Worm (Caenorhabditis elegans) whole organism, mixed stage, embryonic: ENCODE measurements around the gene str-214.

Experiments used
- M03D4.4 ChIP-seq: sonication (generic microtip); optimal IDR thresholded peaks from 2 replicates; lab custom pipeline; 2017; ENCODE audit warnings: mild to moderate bottlenecking, missing genetic modification characterization, missing compliant biosample characterization
- bed-3 ChIP-seq: fragments of 200-800 bp; sonication (Bioruptor generic); optimal IDR thresholded peaks from 3 replicates; lab custom pipeline; 2018; ENCODE audit warnings: mild to moderate bottlenecking, missing genetic modification characterization, moderate library complexity, missing compliant biosample characterization
- blmp-1 ChIP-seq: fragments of 150-350 bp; optimal IDR thresholded peaks from 2 replicates; lab custom pipeline; 2014; ENCODE audit warnings: missing biosample characterization, missing genetic modification characterization
- ceh-39 ChIP-seq: fragments of 150-350 bp; optimal IDR thresholded peaks from 2 replicates; lab custom pipeline; 2014; ENCODE audit warnings: missing biosample characterization, missing genetic modification characterization
- ceh-43 ChIP-seq: fragments of 200-800 bp; sonication (Bioruptor generic); optimal IDR thresholded peaks from 2 replicates; lab custom pipeline; 2018; ENCODE audit warnings: mild to moderate bottlenecking, missing genetic modification characterization, moderate library complexity, missing compliant biosample characterization
- ceh-83 ChIP-seq: fragments of 200-800 bp; sonication (Bioruptor generic); optimal IDR thresholded peaks from 2 replicates; lab custom pipeline; 2018; ENCODE audit warnings: mild to moderate bottlenecking, missing genetic modification characterization, missing compliant biosample characterization
- ces-1 ChIP-seq: fragments of 150-350 bp; optimal IDR thresholded peaks from 2 replicates; lab custom pipeline; 2014; ENCODE audit warnings: missing biosample characterization, missing genetic modification reagents, missing genetic modification characterization
- cnd-1 ChIP-seq: fragments of 200-800 bp; sonication (Bioruptor generic); optimal IDR thresholded peaks from 2 replicates; lab custom pipeline; 2018; ENCODE audit warnings: mild to moderate bottlenecking, missing genetic modification characterization, missing compliant biosample characterization
- drap-1 ChIP-seq: fragments of 200-800 bp; sonication (Bioruptor generic); optimal IDR thresholded peaks from 3 replicates; lab custom pipeline; 2018; ENCODE audit warnings: mild to moderate bottlenecking, missing genetic modification characterization, missing compliant biosample characterization
- elt-1 ChIP-seq: sonication (generic microtip); optimal IDR thresholded peaks from 2 replicates; lab custom pipeline; 2017; ENCODE audit warnings: missing genetic modification characterization, mild to moderate bottlenecking, missing compliant biosample characterization, antibody characterized with exemption, moderate library complexity, borderline replicate concordance; ENCODE audit not compliant: insufficient read depth
- elt-3 ChIP-seq: fragments of 150-350 bp; optimal IDR thresholded peaks from 2 replicates; lab custom pipeline; 2014; ENCODE audit warnings: missing biosample characterization, missing genetic modification characterization
- flh-1 ChIP-seq: fragments of 200-800 bp; sonication (Bioruptor generic); optimal IDR thresholded peaks from 2 replicates; lab custom pipeline; 2018; ENCODE audit warnings: mild to moderate bottlenecking, missing genetic modification characterization, moderate library complexity, missing compliant biosample characterization
- ham-2 ChIP-seq: fragments of 200-800 bp; sonication (Bioruptor generic); optimal IDR thresholded peaks from 2 replicates; lab custom pipeline; 2018; ENCODE audit warnings: mild to moderate bottlenecking, missing genetic modification characterization, missing compliant biosample characterization
- hlh-1 ChIP-seq: fragments of 150-350 bp; optimal IDR thresholded peaks from 2 replicates; lab custom pipeline; 2014; ENCODE audit warnings: missing biosample characterization, missing genetic modification reagents, missing genetic modification characterization
- lin-13 ChIP-seq: fragments of 150-350 bp; optimal IDR thresholded peaks from 2 replicates; lab custom pipeline; 2014; ENCODE audit warnings: missing biosample characterization, missing genetic modification characterization
- lsy-2 ChIP-seq: fragments of 150-350 bp; optimal IDR thresholded peaks from 2 replicates; lab custom pipeline; 2014; ENCODE audit warnings: missing biosample characterization, missing genetic modification characterization
- mep-1 ChIP-seq: fragments of 150-350 bp; optimal IDR thresholded peaks from 2 replicates; lab custom pipeline; 2017; ENCODE audit warnings: missing biosample characterization, missing genetic modification reagents, missing genetic modification characterization, inconsistent platforms
- mls-2 ChIP-seq: sonication (generic microtip); optimal IDR thresholded peaks from 2 replicates; lab custom pipeline; 2016; ENCODE audit warnings: mild to moderate bottlenecking, missing genetic modification characterization, moderate library complexity, missing compliant biosample characterization
- nhr-12 ChIP-seq: fragments of 150-350 bp; optimal IDR thresholded peaks from 2 replicates; lab custom pipeline; 2014; ENCODE audit warnings: missing biosample characterization, missing genetic modification characterization
- nhr-2 ChIP-seq: fragments of 150-350 bp; optimal IDR thresholded peaks from 2 replicates; lab custom pipeline; 2014; ENCODE audit warnings: missing biosample characterization, missing genetic modification characterization
- nhr-237 ChIP-seq: fragments of 150-350 bp; optimal IDR thresholded peaks from 2 replicates; lab custom pipeline; 2014; ENCODE audit warnings: missing biosample characterization, missing genetic modification characterization
- nhr-28 ChIP-seq: fragments of 150-350 bp; optimal IDR thresholded peaks from 2 replicates; lab custom pipeline; 2014; ENCODE audit warnings: missing biosample characterization, missing genetic modification characterization
- nhr-76 ChIP-seq: sonication (generic microtip); optimal IDR thresholded peaks from 2 replicates; lab custom pipeline; 2017; ENCODE audit warnings: missing biosample characterization, missing genetic modification characterization
- pha-4 ChIP-seq: fragments of 150-350 bp; optimal IDR thresholded peaks from 2 replicates; lab custom pipeline; 2018; ENCODE audit warnings: missing biosample characterization, missing genetic modification reagents, missing genetic modification characterization
- sem-2 ChIP-seq: fragments of 200-800 bp; sonication (Bioruptor generic); optimal IDR thresholded peaks from 2 replicates; lab custom pipeline; 2018; ENCODE audit warnings: mild to moderate bottlenecking, missing genetic modification characterization, missing compliant biosample characterization
- snpc-4 ChIP-seq: fragments of 150-350 bp; optimal IDR thresholded peaks from 2 replicates; lab custom pipeline; 2014; ENCODE audit warnings: missing biosample characterization, missing genetic modification characterization
- sptf-1 ChIP-seq: sonication (generic microtip); optimal IDR thresholded peaks from 2 replicates; lab custom pipeline; 2017; ENCODE audit warnings: mild to moderate bottlenecking, missing genetic modification characterization, moderate library complexity, missing compliant biosample characterization
- tbx-8 ChIP-seq: fragments of 200-800 bp; sonication (Bioruptor generic); optimal IDR thresholded peaks from 2 replicates; lab custom pipeline; 2018; ENCODE audit warnings: mild to moderate bottlenecking, missing genetic modification characterization, moderate library complexity, missing compliant biosample characterization
- unc-120 ChIP-seq: sonication (generic microtip); optimal IDR thresholded peaks from 2 replicates; lab custom pipeline; 2017; ENCODE audit warnings: missing genetic modification characterization, missing compliant biosample characterization; ENCODE audit not compliant: poor library complexity, severe bottlenecking
- unc-39 ChIP-seq: fragments of 150-350 bp; optimal IDR thresholded peaks from 2 replicates; lab custom pipeline; 2014; ENCODE audit warnings: missing biosample characterization, missing genetic modification characterization
- unc-62 ChIP-seq: fragments of 150-350 bp; optimal IDR thresholded peaks from 2 replicates; lab custom pipeline; 2014; ENCODE audit warnings: missing biosample characterization, missing genetic modification reagents, missing genetic modification characterization
- zip-8 ChIP-seq: fragments of 150-350 bp; optimal IDR thresholded peaks from 2 replicates; lab custom pipeline; 2014; ENCODE audit warnings: missing biosample characterization, missing genetic modification characterization
- ztf-11 ChIP-seq: fragments of 150-350 bp; optimal IDR thresholded peaks from 2 replicates; lab custom pipeline; 2014; ENCODE audit warnings: missing biosample characterization, missing genetic modification characterization

The str-214 gene

DNA sequence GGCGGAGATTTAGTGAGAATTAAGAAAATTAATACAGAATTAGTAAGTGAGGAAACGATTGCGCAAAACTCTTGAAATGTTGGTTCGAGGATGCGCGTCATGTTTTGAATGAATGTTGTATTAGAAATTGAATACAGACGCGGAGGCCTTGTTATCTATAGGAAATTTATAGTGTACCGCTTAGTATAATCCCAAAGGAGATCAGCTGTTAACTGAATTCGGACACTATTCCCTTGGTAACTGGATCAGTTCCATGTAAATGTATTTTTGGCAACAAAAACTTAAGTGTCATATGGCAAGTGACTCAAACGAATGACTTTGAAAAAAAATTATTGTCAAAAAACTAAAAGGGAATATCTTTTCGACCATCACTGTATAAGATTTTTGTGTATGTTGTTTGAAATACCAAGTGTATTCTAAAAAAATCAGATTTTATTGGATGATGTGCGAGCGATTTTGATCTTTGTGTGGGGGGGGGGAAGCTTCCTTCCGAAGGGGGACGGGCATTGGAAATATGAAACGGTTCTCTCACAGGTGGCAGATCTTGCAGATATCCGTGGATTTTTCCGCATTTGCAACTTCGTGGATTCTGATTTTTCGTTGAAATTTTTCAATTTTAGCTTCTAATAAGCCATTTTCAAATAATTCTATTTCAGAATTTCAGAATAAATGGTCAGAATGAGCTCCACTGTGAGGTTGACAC lies 31.5 kb downstream of the str-214 start, which contains the start of the genes W08G11.5 and W08G11.1:
TSS of gene W08G11.5 (minus strand) at position 101 of the 703 bp plus-strand sequence.
TSS of gene W08G11.1 (plus strand) at position 653 of the 703 bp plus-strand sequence.
- TF ChIP-seq blmp-1 (no peak), ceh-43 (GFP tag; lab: Kevin White, UChicago) (no peak), nhr-76 (tag; lab: Kevin White, UChicago) (no peak), tbx-8 (GFP tag; lab: Kevin White, UChicago) (no peak)

DNA sequence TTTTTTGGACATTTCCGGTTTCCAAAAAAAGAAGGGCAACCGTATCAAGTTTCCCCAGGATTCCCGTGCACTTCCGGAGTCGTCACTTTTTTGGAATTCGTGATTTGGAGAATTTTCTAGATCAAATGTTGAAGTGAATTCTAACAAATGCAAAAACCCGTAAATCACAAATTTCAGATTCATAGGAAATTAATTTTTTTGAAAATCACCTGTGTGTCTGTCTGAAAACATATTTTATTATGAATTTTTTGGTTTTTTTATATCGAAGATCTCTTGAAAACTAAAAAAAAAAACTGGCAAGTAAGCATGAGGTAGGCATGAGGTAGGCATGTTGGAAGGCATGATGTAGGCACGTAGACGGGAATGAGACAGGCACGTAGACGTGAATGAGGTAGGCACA lies 35.0 kb downstream of the str-214 start:
- TF ChIP-seq nhr-237 (tag; lab: Kevin White, UChicago) (no peak), ceh-83 (GFP tag; lab: Kevin White, UChicago) (no peak), mep-1 (tag; lab: Kevin White, UChicago) (no peak), ceh-39 (no peak), pha-4 (tag; lab: Kevin White, UChicago) (no peak), unc-120 (tag; lab: Kevin White, UChicago) (no peak), nhr-28 (tag; lab: Kevin White, UChicago) (no peak), cnd-1 (tag; lab: Kevin White, UChicago) (no peak), sptf-1 (tag; lab: Kevin White, UChicago) (no peak), elt-1 (tag; lab: Kevin White, UChicago) (no peak), lsy-2 (no peak), blmp-1 (no peak), tbx-8 (GFP tag; lab: Kevin White, UChicago) (no peak), nhr-2 (no peak), M03D4.4 (tag; lab: Kevin White, UChicago) (no peak)

DNA sequence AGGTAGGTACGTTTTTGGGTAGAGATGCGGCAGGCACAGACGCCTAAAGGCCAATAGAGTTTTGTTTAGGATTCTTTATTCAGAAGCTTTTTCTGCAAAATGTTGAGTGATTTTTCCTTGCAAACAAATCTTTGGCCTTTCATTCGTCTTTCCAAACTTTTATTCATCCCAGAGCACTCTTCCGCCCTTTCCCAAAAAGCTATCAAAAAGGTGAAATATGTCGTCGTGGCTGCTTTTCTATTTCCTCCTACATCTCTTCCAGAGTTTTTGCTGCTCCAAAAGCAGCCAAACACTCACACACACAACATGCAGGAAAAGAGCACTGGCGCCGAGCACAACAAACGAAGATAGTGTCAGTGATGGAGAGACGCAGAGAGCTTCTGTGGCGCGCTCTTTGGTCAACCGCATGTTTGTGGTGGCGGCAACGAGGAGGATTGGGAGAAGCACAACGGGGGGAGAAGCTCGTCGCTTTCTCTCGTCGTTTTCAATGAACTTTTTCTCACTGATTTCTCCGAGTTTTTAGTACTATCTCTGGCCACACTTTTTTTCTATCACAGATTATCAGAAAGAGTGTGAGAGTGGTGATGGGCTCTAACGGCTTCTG lies 35.8 kb downstream of the str-214 start:
- peak; percentile 0 for TF ChIP-seq mep-1 (tag; lab: Kevin White, UChicago)
- TF ChIP-seq nhr-237 (tag; lab: Kevin White, UChicago): no peak
- peak; percentile 77 for TF ChIP-seq unc-120 (tag; lab: Kevin White, UChicago)
- TF ChIP-seq drap-1 (GFP tag; lab: Kevin White, UChicago): peak; percentile 33

DNA sequence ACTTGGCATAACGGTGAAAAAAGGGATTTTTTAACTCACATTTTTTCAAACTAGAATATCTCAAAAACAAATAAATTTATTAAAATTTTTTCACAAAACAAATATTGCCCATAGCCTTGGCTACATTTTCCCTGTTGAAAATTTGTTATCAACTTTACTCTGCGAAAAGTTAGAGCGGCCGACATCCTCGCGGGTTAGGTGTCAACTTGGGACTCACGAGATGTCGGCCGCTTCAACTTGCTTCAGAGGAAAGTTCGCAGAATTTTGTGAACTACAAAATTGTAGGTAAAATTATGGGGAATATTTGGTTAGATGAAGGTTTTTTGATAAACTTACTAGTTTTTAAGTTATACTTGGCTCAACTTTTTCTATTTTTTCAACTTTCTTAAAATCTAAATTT lies 36.7 kb downstream of the str-214 start:
- no peak for TF ChIP-seq blmp-1
- TF ChIP-seq ces-1 (GFP tag; lab: Kevin White, UChicago): no peak
- no peak for TF ChIP-seq sem-2 (GFP tag; lab: Kevin White, UChicago)

DNA sequence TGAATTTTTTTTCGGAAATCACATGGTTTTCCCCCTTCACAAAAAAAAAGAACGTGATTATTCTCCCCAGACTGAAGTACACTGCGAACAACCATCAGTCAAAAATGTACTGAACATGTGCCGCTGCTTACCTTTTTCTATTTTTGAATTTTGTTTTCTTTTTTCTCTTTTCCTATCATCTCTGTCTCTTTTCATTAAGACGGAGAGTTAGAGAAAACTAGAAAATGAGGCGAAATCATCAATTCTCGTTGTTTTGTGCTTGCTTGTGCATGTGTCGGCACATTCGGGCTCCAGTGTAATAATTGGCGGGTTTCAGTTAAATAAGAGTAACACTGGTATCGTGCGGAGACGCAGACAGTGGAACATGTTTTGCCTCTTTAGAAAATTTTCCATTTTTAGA lies 37.2 kb downstream of the str-214 start:
- TF ChIP-seq unc-120 (tag; lab: Kevin White, UChicago) (peak; percentile 67), hlh-1 (tag; lab: Kevin White, UChicago) (peak; percentile 39), elt-1 (tag; lab: Kevin White, UChicago) (no peak), unc-62 (GFP tag; lab: Kevin White, UChicago) (peak; percentile 12)

DNA sequence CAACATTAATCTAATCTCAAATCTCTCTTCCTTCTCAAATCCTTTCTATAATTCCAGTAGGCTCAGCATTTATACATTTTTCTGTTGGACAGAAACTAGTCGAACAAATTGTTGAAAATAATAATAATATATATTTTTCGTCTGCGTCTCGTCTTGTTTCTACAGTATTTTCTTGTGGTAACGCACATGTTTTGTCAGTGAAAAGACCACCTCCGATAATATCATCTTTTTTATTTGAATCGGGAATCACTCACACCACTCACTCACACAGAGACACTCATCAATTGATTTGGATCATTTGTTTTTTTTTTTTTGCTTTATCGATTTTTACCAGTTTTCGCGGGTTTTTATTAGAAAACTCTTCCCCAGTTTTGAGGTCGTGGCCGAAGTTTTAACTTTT lies 39.6 kb downstream of the str-214 start:
- TF ChIP-seq drap-1 (GFP tag; lab: Kevin White, UChicago): no peak
- TF ChIP-seq ces-1 (GFP tag; lab: Kevin White, UChicago): no peak
- no peak for TF ChIP-seq ceh-43 (GFP tag; lab: Kevin White, UChicago)
- no peak for TF ChIP-seq lsy-2
- TF ChIP-seq, all 35 proteins: peak for 0

DNA sequence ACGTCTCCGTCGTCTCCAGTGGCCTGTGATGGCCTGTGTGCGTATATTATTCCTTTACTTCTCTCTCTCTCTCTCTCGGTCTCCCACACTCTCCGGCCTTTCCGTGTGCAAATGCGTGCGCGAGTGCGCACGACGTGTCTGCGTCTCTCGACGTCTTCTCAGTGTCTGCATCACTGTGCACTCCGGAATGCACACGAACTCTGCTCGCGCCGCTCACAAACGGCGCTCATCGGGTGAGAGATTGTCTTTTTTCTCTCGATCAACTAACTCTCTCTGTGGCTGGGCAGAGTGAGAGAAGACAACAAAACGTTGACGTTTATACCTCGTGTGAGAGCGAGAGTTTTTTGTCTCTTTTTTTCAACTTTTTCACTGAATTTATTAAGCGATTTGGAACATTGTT lies 40.8 kb downstream of the str-214 start:
- TF ChIP-seq sem-2 (GFP tag; lab: Kevin White, UChicago) (no peak), nhr-12 (no peak), cnd-1 (tag; lab: Kevin White, UChicago) (peak; percentile 33), nhr-76 (tag; lab: Kevin White, UChicago) (no peak), elt-1 (tag; lab: Kevin White, UChicago) (no peak), unc-120 (tag; lab: Kevin White, UChicago) (peak; percentile 59), ceh-83 (GFP tag; lab: Kevin White, UChicago) (no peak), unc-39 (no peak), pha-4 (tag; lab: Kevin White, UChicago) (peak; percentile 70), unc-62 (GFP tag; lab: Kevin White, UChicago) (peak; percentile 47), ham-2 (GFP tag; lab: Kevin White, UChicago) (peak; percentile 55), flh-1 (no peak), hlh-1 (tag; lab: Kevin White, UChicago) (peak; percentile 22), blmp-1 (peak; percentile 42), zip-8 (tag; lab: Kevin White, UChicago) (no peak), lin-13 (tag; lab: Kevin White, UChicago) (peak; percentile 42), snpc-4 (tag; lab: Kevin White, UChicago) (no peak), elt-3 (tag; lab: Kevin White, UChicago) (peak; percentile 58), ztf-11 (peak; percentile 51), tbx-8 (GFP tag; lab: Kevin White, UChicago) (no peak), ceh-39 (peak; percentile 49), ces-1 (GFP tag; lab: Kevin White, UChicago) (peak; percentile 76), mls-2 (tag; lab: Kevin White, UChicago) (peak; percentile 77), bed-3 (GFP tag; lab: Kevin White, UChicago) (no peak)
